Worm (Caenorhabditis elegans) whole organism, L4 larva: ENCODE measurements around the gene atgp-1.
A peak's percentile ranks its signal among the peaks of the same experiment; 100 is the strongest.

Experiments used
- F26F4.8 ChIP-seq: fragments of 200-800 bp; sonication (Bioruptor generic); conservative IDR thresholded peaks from 2 replicates; pipeline ENCODE4 v1.3.6; 2022; ENCODE audit warnings: missing genetic modification characterization, missing compliant biosample characterization
- F37D6.2 ChIP-seq: sonication (generic microtip); optimal IDR thresholded peaks from 2 replicates; lab custom pipeline; 2016; ENCODE audit warnings: mild to moderate bottlenecking, missing genetic modification characterization, missing compliant biosample characterization
- F49E8.2 ChIP-seq: sonication (generic microtip); optimal IDR thresholded peaks from 2 replicates; lab custom pipeline; 2016; ENCODE audit warnings: missing compliant biosample characterization, mild to moderate bottlenecking, missing genetic modification characterization, borderline replicate concordance
- R02D3.7 ChIP-seq: fragments of 150-350 bp; sonication (generic microtip); optimal IDR thresholded peaks from 3 replicates; lab custom pipeline; 2014; ENCODE audit warnings: missing biosample characterization, missing genetic modification characterization
- T20F7.1 ChIP-seq: fragments of 200-800 bp; sonication (Bioruptor generic); optimal IDR thresholded peaks from 2 replicates; lab custom pipeline; 2018; ENCODE audit warnings: mild to moderate bottlenecking, missing genetic modification characterization, missing compliant biosample characterization
- Y48G9A.11 ChIP-seq: fragments of 200-800 bp; sonication (Bioruptor generic); IDR thresholded peaks from 2 replicates; pipeline ENCODE4 v1.3.6; 2022; ENCODE audit warnings: missing genetic modification reagents, missing genetic modification characterization, missing compliant biosample characterization
- Y75B8A.6 ChIP-seq: fragments of 200-800 bp; sonication (Bioruptor generic); IDR thresholded peaks from 2 replicates; pipeline ENCODE4 v1.3.6; 2022; ENCODE audit warnings: missing genetic modification reagents, missing genetic modification characterization, missing compliant biosample characterization
- ZK337.2 ChIP-seq: fragments of 200-800 bp; sonication (Bioruptor generic); IDR thresholded peaks from 2 replicates; pipeline ENCODE4 v1.3.6; 2022; ENCODE audit warnings: missing genetic modification reagents, missing genetic modification characterization, missing compliant biosample characterization
- ZK546.5 ChIP-seq, 2 experiments: sonication (generic microtip); optimal IDR thresholded peaks; 2 replicates each; lab custom pipeline; 2017; ENCODE audit warnings: missing biosample characterization in 2 of 2, missing genetic modification characterization in 2 of 2
- arid-1 ChIP-seq: fragments of 200-800 bp; sonication (Bioruptor generic); conservative IDR thresholded peaks from 2 replicates; pipeline ENCODE4 v1.3.6; 2022; ENCODE audit warnings: missing genetic modification reagents, missing genetic modification characterization, missing compliant biosample characterization
- attf-4 ChIP-seq: sonication (generic microtip); optimal IDR thresholded peaks from 3 replicates; lab custom pipeline; 2017; ENCODE audit warnings: missing biosample characterization, missing genetic modification characterization
- ceh-20 ChIP-seq: fragments of 200-800 bp; sonication (Bioruptor generic); IDR thresholded peaks from 2 replicates; pipeline ENCODE4 v1.3.6; 2022; ENCODE audit warnings: missing genetic modification reagents, missing genetic modification characterization, missing compliant biosample characterization
- ceh-44 ChIP-seq: fragments of 200-800 bp; sonication (Bioruptor generic); IDR thresholded peaks from 2 replicates; pipeline ENCODE4 v1.3.6; 2022; ENCODE audit warnings: missing genetic modification reagents, missing genetic modification characterization, missing compliant biosample characterization
- daf-16 ChIP-seq, 3 experiments: sonication (generic microtip); optimal IDR thresholded peaks; 2 replicates each; lab custom pipeline; 2016 to 2017; ENCODE audit warnings: missing genetic modification characterization in 3 of 3, missing genetic modification reagents in 3 of 3, mild to moderate bottlenecking in 2 of 3, missing compliant biosample characterization in 2 of 3, missing biosample characterization in 1 of 3, moderate library complexity in 1 of 3
- daf-8 ChIP-seq: fragments of 200-800 bp; sonication (Bioruptor generic); IDR thresholded peaks from 2 replicates; pipeline ENCODE4 v1.3.6; 2022; ENCODE audit warnings: missing genetic modification characterization, missing compliant biosample characterization
- dpl-1 ChIP-seq: fragments of 150-350 bp; optimal IDR thresholded peaks from 2 replicates; lab custom pipeline; 2014; ENCODE audit warnings: missing biosample characterization, missing genetic modification reagents, missing genetic modification characterization
- duxl-1 ChIP-seq: sonication (generic microtip); optimal IDR thresholded peaks from 2 replicates; lab custom pipeline; 2016; ENCODE audit warnings: mild to moderate bottlenecking, missing genetic modification characterization, moderate library complexity, missing compliant biosample characterization; ENCODE audit not compliant: poor library complexity
- fkh-10 ChIP-seq: fragments of 150-350 bp; optimal IDR thresholded peaks from 2 replicates; lab custom pipeline; 2014; ENCODE audit warnings: missing biosample characterization, missing genetic modification reagents, missing genetic modification characterization
- fos-1 ChIP-seq: fragments of 150-350 bp; optimal IDR thresholded peaks from 2 replicates; lab custom pipeline; 2014; ENCODE audit warnings: missing biosample characterization, missing genetic modification characterization
- hif-1 ChIP-seq, 2 experiments: sonication (generic microtip); optimal IDR thresholded peaks; 2 replicates each; lab custom pipeline; 2016 to 2017; ENCODE audit warnings: missing compliant biosample characterization in 2 of 2, missing genetic modification characterization in 2 of 2, missing genetic modification reagents in 2 of 2, missing genotype in 2 of 2, mild to moderate bottlenecking in 1 of 2
- lim-7 ChIP-seq: fragments of 200-800 bp; sonication (Bioruptor generic); IDR thresholded peaks from 2 replicates; pipeline ENCODE4 v1.3.6; 2022; ENCODE audit warnings: missing genetic modification characterization, missing compliant biosample characterization
- lin-1 ChIP-seq: fragments of 200-800 bp; sonication (Bioruptor generic); IDR thresholded peaks from 2 replicates; pipeline ENCODE4 v1.3.6; 2022; ENCODE audit warnings: missing genetic modification reagents, missing genetic modification characterization, missing compliant biosample characterization
- lin-13 ChIP-seq: fragments of 150-350 bp; optimal IDR thresholded peaks from 2 replicates; lab custom pipeline; 2014; ENCODE audit warnings: missing biosample characterization, missing genetic modification reagents, missing genetic modification characterization
- lin-29 ChIP-seq: fragments of 200-800 bp; sonication (Bioruptor generic); IDR thresholded peaks from 2 replicates; pipeline ENCODE4 v1.3.6; 2022; ENCODE audit warnings: missing genetic modification reagents, missing genetic modification characterization, missing compliant biosample characterization
- lir-3 ChIP-seq: sonication (generic microtip); optimal IDR thresholded peaks from 2 replicates; lab custom pipeline; 2016; ENCODE audit warnings: mild to moderate bottlenecking, missing genetic modification characterization, missing compliant biosample characterization
- lsy-2 ChIP-seq, 2 experiments: fragments of 150-350 bp in 1 of 2; sonication (generic microtip) in 1 of 2; optimal IDR thresholded peaks; 2 replicates each; lab custom pipeline; 2014 to 2017; ENCODE audit warnings: missing biosample characterization in 2 of 2, missing genetic modification characterization in 2 of 2
- madf-5 ChIP-seq, 2 experiments: fragments of 200-800 bp; sonication (Bioruptor generic); IDR thresholded peaks; 2 replicates each; pipeline ENCODE4 v1.3.6; 2022; ENCODE audit warnings: missing compliant biosample characterization in 2 of 2, missing genetic modification characterization in 2 of 2
- madf-9 ChIP-seq: fragments of 200-800 bp; sonication (Bioruptor generic); conservative IDR thresholded peaks from 2 replicates; pipeline ENCODE4 v1.3.6; 2022; ENCODE audit warnings: missing genetic modification reagents, missing genetic modification characterization, missing compliant biosample characterization
- mes-2 ChIP-seq: sonication (generic microtip); optimal IDR thresholded peaks from 2 replicates; lab custom pipeline; 2016; ENCODE audit warnings: missing genotype, mild to moderate bottlenecking, missing genetic modification characterization, missing compliant biosample characterization; ENCODE audit not compliant: poor library complexity, severe bottlenecking
- mxl-2 ChIP-seq: fragments of 200-800 bp; sonication (Bioruptor generic); conservative IDR thresholded peaks from 2 replicates; pipeline ENCODE4 v1.3.6; 2022; ENCODE audit warnings: missing genetic modification reagents, missing genetic modification characterization, missing compliant biosample characterization
- nhr-25 ChIP-seq: sonication (generic microtip); optimal IDR thresholded peaks from 2 replicates; lab custom pipeline; 2017; ENCODE audit warnings: missing genetic modification characterization, mild to moderate bottlenecking, missing compliant biosample characterization, antibody characterized with exemption, moderate library complexity, borderline replicate concordance; ENCODE audit not compliant: insufficient read depth
- nhr-42 ChIP-seq: fragments of 200-800 bp; sonication (Bioruptor generic); IDR thresholded peaks from 2 replicates; pipeline ENCODE4 v1.3.6; 2022; ENCODE audit warnings: missing genetic modification characterization, missing compliant biosample characterization
- nhr-77 ChIP-seq: fragments of 150-350 bp; optimal IDR thresholded peaks from 2 replicates; lab custom pipeline; 2014; ENCODE audit warnings: missing biosample characterization, missing genetic modification characterization
- php-3 ChIP-seq: fragments of 200-800 bp; sonication (Bioruptor generic); IDR thresholded peaks from 2 replicates; pipeline ENCODE4 v1.3.6; 2022; ENCODE audit warnings: missing genetic modification reagents, missing genetic modification characterization, missing compliant biosample characterization
- pqm-1 ChIP-seq: sonication (generic microtip); optimal IDR thresholded peaks from 2 replicates; lab custom pipeline; 2017; ENCODE audit warnings: missing biosample characterization, missing genetic modification characterization
- saeg-2 ChIP-seq: fragments of 200-800 bp; sonication (Bioruptor generic); IDR thresholded peaks from 2 replicates; pipeline ENCODE4 v1.3.6; 2022; ENCODE audit warnings: missing genetic modification reagents, missing genetic modification characterization, missing compliant biosample characterization
- skn-1 ChIP-seq: fragments of 150-350 bp; optimal IDR thresholded peaks from 2 replicates; lab custom pipeline; 2014; ENCODE audit warnings: missing biosample characterization, missing genetic modification characterization
- spr-3 ChIP-seq: fragments of 200-800 bp; sonication (Bioruptor generic); optimal IDR thresholded peaks from 2 replicates; lab custom pipeline; 2018; ENCODE audit warnings: mild to moderate bottlenecking, missing genetic modification characterization, missing compliant biosample characterization
- unc-130 ChIP-seq: sonication (generic microtip); optimal IDR thresholded peaks from 2 replicates; lab custom pipeline; 2016; ENCODE audit warnings: missing genetic modification reagents, missing genetic modification characterization, missing compliant biosample characterization
- unc-39 ChIP-seq: sonication (generic microtip); optimal IDR thresholded peaks from 2 replicates; lab custom pipeline; 2017; ENCODE audit warnings: missing biosample characterization, missing genetic modification characterization
- zfp-2 ChIP-seq: sonication (generic microtip); optimal IDR thresholded peaks from 2 replicates; lab custom pipeline; 2016; ENCODE audit warnings: mild to moderate bottlenecking, missing genetic modification characterization, missing compliant biosample characterization
- zfp-3 ChIP-seq: fragments of 200-800 bp; sonication (Bioruptor generic); conservative IDR thresholded peaks from 2 replicates; pipeline ENCODE4 v1.3.6; 2022; ENCODE audit warnings: missing genetic modification reagents, missing genetic modification characterization, missing compliant biosample characterization
- zip-11 ChIP-seq: fragments of 200-800 bp; sonication (Bioruptor generic); IDR thresholded peaks from 2 replicates; pipeline ENCODE4 v1.3.6; 2022; ENCODE audit warnings: missing genetic modification characterization, missing compliant biosample characterization
- ztf-11 ChIP-seq: fragments of 150-350 bp; optimal IDR thresholded peaks from 2 replicates; lab custom pipeline; 2014; ENCODE audit warnings: missing biosample characterization, missing genetic modification characterization

atgp-1 gene

DNA sequence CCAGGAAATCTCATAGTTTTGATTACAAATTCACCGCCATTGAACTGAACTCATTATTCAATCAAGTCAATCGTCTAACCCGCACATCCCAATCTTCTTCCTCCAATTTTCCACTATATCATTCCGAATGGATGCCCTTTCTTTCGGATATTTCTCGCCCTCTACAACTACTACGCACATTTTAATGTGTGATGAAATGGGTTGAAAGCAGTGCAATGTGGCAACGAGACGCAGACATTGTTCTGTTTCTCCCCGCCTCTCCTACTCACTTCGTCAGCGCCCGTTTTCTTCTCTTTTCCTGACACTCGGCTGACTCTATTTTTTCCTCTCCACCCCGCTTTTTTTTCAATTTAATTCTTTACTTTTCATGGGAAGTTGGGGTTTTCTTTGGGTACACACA lies 514 bp upstream of the atgp-1 start (continued):
- TF ChIP-seq ceh-44 (no peak), nhr-25 (no peak), unc-39 (tag; lab: Kevin White, UChicago) (no peak), zfp-3 (GFP tag; lab: Robert Waterston, UW) (no peak), T20F7.1 (GFP tag; lab: Kevin White, UChicago) (no peak), duxl-1 (no peak), dpl-1 (GFP tag; lab: Kevin White, UChicago) (peak; percentile 35), unc-130 (no peak), ztf-11 (tag; lab: Kevin White, UChicago) (no peak), attf-4 (tag; lab: Kevin White, UChicago) (no peak), lin-29 (GFP tag; lab: Robert Waterston, UW) (no peak), F49E8.2 (tag; lab: Kevin White, UChicago) (no peak), mxl-2 (GFP tag; lab: Robert Waterston, UW) (no peak), F26F4.8 (no peak), mes-2 (tag; lab: Kevin White, UChicago) (peak; percentile 58), lin-13 (peak; percentile 13), Y75B8A.6 (GFP tag; lab: Robert Waterston, UW) (no peak), madf-9 (no peak), php-3 (GFP tag; lab: Robert Waterston, UW) (no peak), fos-1 (tag; lab: Kevin White, UChicago) (no peak), arid-1 (GFP tag; lab: Robert Waterston, UW) (no peak), spr-3 (GFP tag; lab: Kevin White, UChicago) (no peak), Y48G9A.11 (GFP tag; lab: Robert Waterston, UW) (no peak), lsy-2 (tag; optimal IDR thresholded peaks at IDR 0.05; lab: Kevin White, UChicago) (peak in 1 of 2 experiments; percentile 23), daf-16 (GFP tag; optimal IDR thresholded peaks at IDR 0.05; lab: Kevin White, UChicago) (no peak), daf-16 (tag; optimal IDR thresholded peaks at IDR 0.05; lab: Kevin White, UChicago) (peak; percentile 19), F37D6.2 (tag; lab: Kevin White, UChicago) (no peak), madf-5 (GFP tag; IDR thresholded peaks at IDR 0.05; lab: Robert Waterston, UW) (no peak), daf-8 (no peak)

DNA sequence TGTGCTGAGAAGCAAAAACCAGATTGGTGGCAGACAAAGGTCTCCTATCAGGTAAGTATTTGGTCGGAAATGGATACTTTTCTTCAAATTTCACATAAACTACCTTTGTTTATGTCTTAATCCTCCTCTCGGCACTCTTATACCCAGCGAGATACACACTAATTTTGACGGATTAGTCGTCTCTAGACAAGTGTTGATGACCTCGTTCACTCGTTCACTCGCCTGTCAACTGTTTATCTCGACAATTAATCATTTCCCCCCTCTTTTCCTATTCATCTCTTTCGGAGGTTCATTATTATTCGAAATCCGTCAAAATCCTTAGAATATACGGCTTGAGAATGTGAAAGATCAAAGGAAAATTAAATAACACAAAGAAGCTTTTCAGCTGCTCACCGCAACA lies 560 bp downstream of the atgp-1 start:
- no peak for TF ChIP-seq saeg-2 (GFP tag; lab: Robert Waterston, UW)
- no peak for TF ChIP-seq zip-11 (GFP tag; lab: Robert Waterston, UW)
- no peak for TF ChIP-seq ZK337.2 (GFP tag; lab: Robert Waterston, UW)
- TF ChIP-seq lim-7 (GFP tag; lab: Robert Waterston, UW), result no peak
- no peak for TF ChIP-seq skn-1 (tag; lab: Kevin White, UChicago)
- no peak for TF ChIP-seq ceh-20 (GFP tag; lab: Robert Waterston, UW)
- TF ChIP-seq R02D3.7 (tag; lab: Kevin White, UChicago), result no peak
- no peak for TF ChIP-seq hif-1 (tag; optimal IDR thresholded peaks at IDR 0.05; lab: Kevin White, UChicago)
- no peak for TF ChIP-seq lir-3
- no peak for TF ChIP-seq lin-1 (GFP tag; lab: Robert Waterston, UW)
- no peak for TF ChIP-seq madf-9
- TF ChIP-seq ZK546.5 (tag; optimal IDR thresholded peaks at IDR 0.05; lab: Kevin White, UChicago), result no peak
- TF ChIP-seq pqm-1 (tag; lab: Kevin White, UChicago), result no peak
- TF ChIP-seq zfp-2 (tag; lab: Kevin White, UChicago), result no peak
- TF ChIP-seq fkh-10, result no peak
- TF ChIP-seq ztf-11 (tag; lab: Kevin White, UChicago), result no peak
- no peak for TF ChIP-seq nhr-42 (GFP tag; lab: Robert Waterston, UW)
- no peak for TF ChIP-seq nhr-77 (tag; lab: Kevin White, UChicago)
